Fruit fly (Drosophila melanogaster): Measurements from ENCODE around the gene CG3651.

Gene CG3651

DNA sequence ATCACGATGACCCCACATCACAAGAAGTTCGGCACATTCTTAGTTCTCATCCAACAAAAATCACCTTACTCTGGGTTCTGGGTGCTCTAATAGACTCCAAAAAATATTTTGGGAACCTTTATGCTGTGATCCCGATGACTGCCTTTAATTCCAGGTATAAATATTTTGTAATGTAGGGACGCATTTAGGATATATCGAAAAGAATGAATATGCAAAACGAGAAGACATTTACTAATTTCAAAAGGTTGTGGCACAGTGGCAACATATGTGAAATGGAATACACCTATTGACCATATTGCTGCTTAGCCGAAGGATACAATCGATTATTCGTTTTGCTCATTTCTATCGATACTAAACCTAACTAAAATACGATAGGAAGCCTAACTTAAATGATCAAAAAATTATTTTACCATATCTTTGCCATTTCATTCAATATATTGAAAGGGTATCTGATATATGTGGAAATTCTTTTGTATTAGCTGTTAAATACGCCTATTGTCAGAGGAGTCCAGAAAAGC is at the start of gene CG3651:
Gene CG3651, plus strand, starts transcription at position 468 of the 518 bp plus-strand sequence.
- TF ChIP-seq rgr (GFP tag; optimal IDR thresholded peaks at IDR 0.05) (no peak), ey (GFP tag; optimal IDR thresholded peaks at IDR 0.05) (peak; percentile 5)

dm6 chr2L:22079332-22079731 is 41.8 kb upstream of the CG3651 start, which contains the start of gene ttm3:
TSS of gene ttm3 (plus strand) at chr2L:22079632.
- TF ChIP-seq HLH106 (tag; optimal IDR thresholded peaks at IDR 0.05) (no peak), dmrt93B (GFP tag; optimal IDR thresholded peaks at IDR 0.05) (no peak), brk (GFP tag; optimal IDR thresholded peaks at IDR 0.05) (no peak)

- TF ChIP-seq fru (GFP tag; optimal IDR thresholded peaks at IDR 0.05) = no peak
- no peak for TF ChIP-seq dl (GFP tag; optimal IDR thresholded peaks at IDR 0.05; ENCODE audit: insufficient read depth in 1 of 2, partially characterized antibody in 2 of 2)
- no peak for TF ChIP-seq GATAd (GFP tag; optimal IDR thresholded peaks at IDR 0.05)
- no peak for TF ChIP-seq CrebA (GFP tag; optimal IDR thresholded peaks at IDR 0.05; ENCODE audit: borderline replicate concordance)
- no peak for TF ChIP-seq usp (GFP tag; optimal IDR thresholded peaks at IDR 0.05)
- TF ChIP-seq Mio (GFP tag; optimal IDR thresholded peaks at IDR 0.05) = no peak
- TF ChIP-seq sage (GFP tag; optimal IDR thresholded peaks at IDR 0.05) = no peak
- TF ChIP-seq Sp1 (GFP tag; optimal IDR thresholded peaks at IDR 0.05) = no peak
Measured at dm6 chr2L:22104301-22104700, 16.8 kb upstream of the CG3651 start, which contains the start of gene tplus3b. TSS of gene tplus3b (minus strand) at chr2L:22104401.

- no peak for TF ChIP-seq usp (GFP tag; optimal IDR thresholded peaks at IDR 0.05)
- no peak for TF ChIP-seq Dif (GFP tag; optimal IDR thresholded peaks at IDR 0.05; ENCODE audit: partially characterized antibody)
- TF ChIP-seq foxo (GFP tag; optimal IDR thresholded peaks at IDR 0.05) = no peak
- no peak for TF ChIP-seq Dfd (GFP tag; optimal IDR thresholded peaks at IDR 0.05)
- TF ChIP-seq fru (GFP tag; optimal IDR thresholded peaks at IDR 0.05) = no peak
- TF ChIP-seq Hr78 (GFP tag; optimal IDR thresholded peaks at IDR 0.05) = no peak
- no peak for TF ChIP-seq Mio (GFP tag; optimal IDR thresholded peaks at IDR 0.05)
- TF ChIP-seq rgr (GFP tag; optimal IDR thresholded peaks at IDR 0.05) = no peak
- no peak for TF ChIP-seq GATAd (GFP tag; optimal IDR thresholded peaks at IDR 0.05)
- TF ChIP-seq CG32264 (GFP tag; optimal IDR thresholded peaks at IDR 0.05) = no peak
- no peak for TF ChIP-seq woc (GFP tag; optimal IDR thresholded peaks at IDR 0.05)
- TF ChIP-seq OdsH (GFP tag; optimal IDR thresholded peaks at IDR 0.05) = no peak
- TF ChIP-seq Hnf4 (GFP tag; optimal IDR thresholded peaks at IDR 0.05) = no peak
- TF ChIP-seq N (GFP tag; optimal IDR thresholded peaks at IDR 0.05) = no peak
- TF ChIP-seq Sp1 (GFP tag; optimal IDR thresholded peaks at IDR 0.05) = no peak
- no peak for TF ChIP-seq sv (GFP tag; optimal IDR thresholded peaks at IDR 0.05)
- TF ChIP-seq h (GFP tag; optimal IDR thresholded peaks at IDR 0.05) = no peak
Measured at dm6 chr2L:22105412-22105811, 15.7 kb upstream of the CG3651 start, which contains the start of gene CG15219. TSS of gene CG15219 (minus strand) at chr2L:22105512.

dm6 chr2L:22107204-22107603 is 13.9 kb upstream of the CG3651 start, which contains the start of gene CG10834:
TSS of gene CG10834 (minus strand) at chr2L:22107304.
- no peak for TF ChIP-seq Hr83 (GFP tag; optimal IDR thresholded peaks at IDR 0.05; ENCODE audit: poor library complexity, severe bottlenecking)
- TF ChIP-seq CG32264 (GFP tag; optimal IDR thresholded peaks at IDR 0.05) = no peak
- TF ChIP-seq Dif (GFP tag; optimal IDR thresholded peaks at IDR 0.05; ENCODE audit: partially characterized antibody) = no peak
- no peak for TF ChIP-seq jim (GFP tag; optimal IDR thresholded peaks at IDR 0.05)
- TF ChIP-seq Hr78 (GFP tag; optimal IDR thresholded peaks at IDR 0.05) = no peak
- TF ChIP-seq rgr (GFP tag; optimal IDR thresholded peaks at IDR 0.05) = no peak
- no peak for TF ChIP-seq pan (optimal IDR thresholded peaks at IDR 0.05)
- TF ChIP-seq sv (GFP tag; optimal IDR thresholded peaks at IDR 0.05) = no peak
- no peak for TF ChIP-seq CG9705 (GFP tag; optimal IDR thresholded peaks at IDR 0.05)
- TF ChIP-seq br (GFP tag; optimal IDR thresholded peaks at IDR 0.05) = no peak
- no peak for TF ChIP-seq psq (GFP tag; optimal IDR thresholded peaks at IDR 0.05)
- no peak for TF ChIP-seq tai (GFP tag; optimal IDR thresholded peaks at IDR 0.05)
- no peak for TF ChIP-seq usp (GFP tag; optimal IDR thresholded peaks at IDR 0.05)
- no peak for TF ChIP-seq CrebA (GFP tag; optimal IDR thresholded peaks at IDR 0.05; ENCODE audit: borderline replicate concordance)
- no peak for TF ChIP-seq dl (GFP tag; optimal IDR thresholded peaks at IDR 0.05; ENCODE audit: insufficient read depth in 1 of 2, partially characterized antibody in 2 of 2)
- TF ChIP-seq Jra (GFP tag; optimal IDR thresholded peaks at IDR 0.05) = no peak
- TF ChIP-seq Mio (GFP tag; optimal IDR thresholded peaks at IDR 0.05) = no peak
- TF ChIP-seq Vsx2 (GFP tag; optimal IDR thresholded peaks at IDR 0.05; ENCODE audit: partially characterized antibody) = no peak
